Worm (Caenorhabditis elegans) whole organism, mixed stage, embryonic: Measurements from ENCODE around the gene irld-6.

Experiments used
- ceh-83 ChIP-seq: fragments of 200-800 bp; sonication (Bioruptor generic); optimal IDR thresholded peaks from 2 replicates; lab custom pipeline; 2018; ENCODE audit warnings: mild to moderate bottlenecking, missing genetic modification characterization, missing compliant biosample characterization
- cnd-1 ChIP-seq: fragments of 200-800 bp; sonication (Bioruptor generic); optimal IDR thresholded peaks from 2 replicates; lab custom pipeline; 2018; ENCODE audit warnings: mild to moderate bottlenecking, missing genetic modification characterization, missing compliant biosample characterization
- elt-3 ChIP-seq: fragments of 150-350 bp; optimal IDR thresholded peaks from 2 replicates; lab custom pipeline; 2014; ENCODE audit warnings: missing biosample characterization, missing genetic modification characterization
- mls-2 ChIP-seq: sonication (generic microtip); optimal IDR thresholded peaks from 2 replicates; lab custom pipeline; 2016; ENCODE audit warnings: mild to moderate bottlenecking, missing genetic modification characterization, moderate library complexity, missing compliant biosample characterization
- nhr-237 ChIP-seq: fragments of 150-350 bp; optimal IDR thresholded peaks from 2 replicates; lab custom pipeline; 2014; ENCODE audit warnings: missing biosample characterization, missing genetic modification characterization
- nhr-28 ChIP-seq: fragments of 150-350 bp; optimal IDR thresholded peaks from 2 replicates; lab custom pipeline; 2014; ENCODE audit warnings: missing biosample characterization, missing genetic modification characterization
- nhr-76 ChIP-seq: sonication (generic microtip); optimal IDR thresholded peaks from 2 replicates; lab custom pipeline; 2017; ENCODE audit warnings: missing biosample characterization, missing genetic modification characterization
- snpc-4 ChIP-seq: fragments of 150-350 bp; optimal IDR thresholded peaks from 2 replicates; lab custom pipeline; 2014; ENCODE audit warnings: missing biosample characterization, missing genetic modification characterization
- tbx-8 ChIP-seq: fragments of 200-800 bp; sonication (Bioruptor generic); optimal IDR thresholded peaks from 2 replicates; lab custom pipeline; 2018; ENCODE audit warnings: mild to moderate bottlenecking, missing genetic modification characterization, moderate library complexity, missing compliant biosample characterization
- unc-120 ChIP-seq: sonication (generic microtip); optimal IDR thresholded peaks from 2 replicates; lab custom pipeline; 2017; ENCODE audit warnings: missing genetic modification characterization, missing compliant biosample characterization; ENCODE audit not compliant: poor library complexity, severe bottlenecking
- unc-39 ChIP-seq: fragments of 150-350 bp; optimal IDR thresholded peaks from 2 replicates; lab custom pipeline; 2014; ENCODE audit warnings: missing biosample characterization, missing genetic modification characterization
- unc-62 ChIP-seq: fragments of 150-350 bp; optimal IDR thresholded peaks from 2 replicates; lab custom pipeline; 2014; ENCODE audit warnings: missing biosample characterization, missing genetic modification reagents, missing genetic modification characterization
- ztf-11 ChIP-seq: fragments of 150-350 bp; optimal IDR thresholded peaks from 2 replicates; lab custom pipeline; 2014; ENCODE audit warnings: missing biosample characterization, missing genetic modification characterization

DNA sequence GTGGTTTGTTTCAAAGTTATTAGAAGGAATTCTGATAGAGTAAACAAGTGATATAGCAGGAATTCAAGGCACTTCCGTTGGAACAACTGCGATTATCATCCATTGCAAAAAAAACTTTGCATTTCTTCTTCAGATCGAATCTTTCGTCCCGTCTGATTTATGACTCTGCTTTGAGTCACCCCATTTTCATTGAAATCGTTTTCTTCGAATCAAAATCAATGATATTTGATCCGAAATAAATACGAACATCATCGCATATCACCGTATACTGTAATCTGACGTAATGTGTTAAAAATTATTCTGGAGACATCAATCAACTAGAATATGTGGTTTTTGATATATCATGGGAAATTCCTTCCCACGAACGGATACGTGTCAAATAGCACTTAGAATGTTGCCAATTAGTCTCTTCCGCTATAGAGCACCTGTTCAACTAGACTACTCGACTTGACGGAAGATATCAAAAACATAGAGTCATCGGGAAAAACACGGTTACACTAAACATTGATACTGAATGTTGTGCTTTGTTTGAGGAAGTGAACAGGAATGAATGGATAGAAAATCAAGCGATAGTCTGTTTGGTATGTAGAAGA is 25.7 kb downstream of the irld-6 start:
- TF ChIP-seq unc-39 (tag; lab: Kevin White, UChicago) (no peak), ceh-83 (GFP tag; lab: Kevin White, UChicago) (no peak), nhr-237 (tag; lab: Kevin White, UChicago) (no peak), snpc-4 (tag; lab: Kevin White, UChicago) (no peak), elt-3 (tag; lab: Kevin White, UChicago) (no peak), nhr-28 (tag; lab: Kevin White, UChicago) (no peak), cnd-1 (no peak), nhr-76 (tag; lab: Kevin White, UChicago) (no peak), unc-120 (tag; lab: Kevin White, UChicago) (no peak), unc-62 (GFP tag; lab: Kevin White, UChicago) (peak; percentile 21), tbx-8 (GFP tag; lab: Kevin White, UChicago) (no peak), mls-2 (no peak), ztf-11 (tag; lab: Kevin White, UChicago) (no peak)
